Fruit fly (Drosophila melanogaster) whole organism, embryonic: ENCODE data around the gene fru.

Experiments used
- BEAF-32 ChIP-seq: fragments of 200-800 bp; sonication (Bioruptor generic); optimal IDR thresholded peaks from 3 replicates; lab custom pipeline; 2017; ENCODE audit warnings: missing biosample characterization, missing genetic modification characterization, mild to moderate bottlenecking, moderate library complexity, missing genetic modification reagents
- CG10321 ChIP-seq: fragments of 200-800 bp; sonication (Bioruptor generic); IDR thresholded peaks from 2 replicates; pipeline ENCODE4 v1.3.6; 2022; ENCODE audit warnings: missing biosample characterization, missing genetic modification characterization
- CG12071 ChIP-seq: fragments of 200-800 bp; sonication (Bioruptor generic); optimal IDR thresholded peaks from 3 replicates; lab custom pipeline; 2018; ENCODE audit warnings: missing biosample characterization, mild to moderate bottlenecking, missing genetic modification characterization
- CG12659 ChIP-seq: fragments of 200-800 bp; sonication (Bioruptor generic); optimal IDR thresholded peaks from 3 replicates; lab custom pipeline; 2017; ENCODE audit warnings: mild to moderate bottlenecking, missing biosample characterization, missing genetic modification reagents, missing genetic modification characterization
- CG12769 ChIP-seq: fragments of 200-800 bp; sonication (Bioruptor generic); optimal IDR thresholded peaks from 2 replicates; lab custom pipeline; 2019; ENCODE audit warnings: missing biosample characterization, mild to moderate bottlenecking, missing genetic modification characterization, moderate library complexity
- CG13894 ChIP-seq: fragments of 200-800 bp; sonication (Bioruptor generic); optimal IDR thresholded peaks from 3 replicates; lab custom pipeline; 2018; ENCODE audit warnings: missing biosample characterization, mild to moderate bottlenecking, missing genetic modification characterization, moderate library complexity
- CG14860 ChIP-seq: fragments of 200-800 bp; sonication (Bioruptor generic); IDR thresholded peaks from 3 replicates; pipeline ENCODE4 v1.3.6; 2022; ENCODE audit warnings: missing biosample characterization, missing genetic modification characterization; ENCODE audit not compliant: partially characterized antibody
- CG17568 ChIP-seq: fragments of 200-800 bp; sonication (Bioruptor generic); optimal IDR thresholded peaks from 2 replicates; lab custom pipeline; 2018; ENCODE audit warnings: missing biosample characterization, mild to moderate bottlenecking, missing genetic modification characterization, moderate library complexity
- CG3163 ChIP-seq: fragments of 200-800 bp; sonication (Bioruptor generic); optimal IDR thresholded peaks from 3 replicates; lab custom pipeline; 2016; ENCODE audit warnings: missing biosample characterization, missing genetic modification characterization
- CG42726 ChIP-seq: fragments of 200-800 bp; sonication (Bioruptor generic); IDR thresholded peaks from 2 replicates; pipeline ENCODE4 v1.3.6; 2022; ENCODE audit warnings: missing biosample characterization, missing genetic modification characterization; ENCODE audit not compliant: partially characterized antibody
- CG4730 ChIP-seq: fragments of 200-800 bp; sonication (Bioruptor generic); IDR thresholded peaks from 2 replicates; pipeline ENCODE4 v1.3.6; 2022; ENCODE audit warnings: missing biosample characterization, missing genetic modification characterization
- CG7372 ChIP-seq: fragments of 200-800 bp; sonication (Bioruptor generic); IDR thresholded peaks from 2 replicates; pipeline ENCODE4 v1.3.6; 2022; ENCODE audit warnings: missing biosample characterization, missing genetic modification characterization
- CG8388 ChIP-seq: fragments of 200-800 bp; sonication (Bioruptor generic); optimal IDR thresholded peaks from 2 replicates; lab custom pipeline; 2019; ENCODE audit warnings: missing biosample characterization, mild to moderate bottlenecking, missing genetic modification characterization, moderate library complexity
- CG9817 ChIP-seq: fragments of 200-800 bp; sonication (Bioruptor generic); optimal IDR thresholded peaks from 2 replicates; lab custom pipeline; 2018; ENCODE audit warnings: missing biosample characterization, mild to moderate bottlenecking, missing genetic modification characterization, moderate library complexity
- CG9876 ChIP-seq: fragments of 200-800 bp; sonication (Bioruptor generic); optimal IDR thresholded peaks from 2 replicates; lab custom pipeline; 2016; ENCODE audit warnings: missing biosample characterization, missing genetic modification characterization
- Dbx ChIP-seq: fragments of 200-800 bp; sonication (Bioruptor generic); IDR thresholded peaks from 3 replicates; pipeline ENCODE4 v1.3.6; 2022; ENCODE audit warnings: missing biosample characterization, missing genetic modification characterization
- Deaf1 ChIP-seq: fragments of 200-800 bp; optimal IDR thresholded peaks from 3 replicates; lab custom pipeline; 2019; ENCODE audit warnings: missing biosample characterization, mild to moderate bottlenecking, missing genetic modification characterization, moderate library complexity
- Ets65A ChIP-seq: fragments of 200-800 bp; sonication (Bioruptor generic); peaks from one replicate; lab custom pipeline; 2016; ENCODE audit warnings: missing biosample characterization, missing genetic modification characterization
- Hr39 ChIP-seq: fragments of >200 bp; optimal IDR thresholded peaks from 2 replicates; lab custom pipeline; 2017
- Hr51 ChIP-seq, 2 experiments: fragments of 200-800 bp; sonication (Bioruptor generic); optimal IDR thresholded peaks; 2 replicates in 1 of 2; 3 replicates in 1 of 2; lab custom pipeline; 2016 to 2018; ENCODE audit warnings: missing biosample characterization in 2 of 2, missing genetic modification characterization in 2 of 2, mild to moderate bottlenecking in 1 of 2, moderate library complexity in 1 of 2
- Med ChIP-seq: fragments of 200-800 bp; sonication (Bioruptor generic); peaks from one replicate; lab custom pipeline; 2016; ENCODE audit warnings: missing biosample characterization, missing genetic modification characterization, mild to moderate bottlenecking, inconsistent platforms, moderate library complexity
- Nf-YB ChIP-seq: fragments of 200-800 bp; sonication (Bioruptor generic); optimal IDR thresholded peaks from 3 replicates; lab custom pipeline; 2019; ENCODE audit warnings: missing biosample characterization, mild to moderate bottlenecking, missing genetic modification characterization, moderate library complexity
- Nf-YC ChIP-seq: fragments of 200-800 bp; optimal IDR thresholded peaks from 3 replicates; lab custom pipeline; 2019; ENCODE audit warnings: missing biosample characterization, mild to moderate bottlenecking, missing genetic modification characterization, moderate library complexity
- Opbp ChIP-seq: fragments of 200-800 bp; sonication (Bioruptor generic); IDR thresholded peaks from 3 replicates; pipeline ENCODE4 v1.3.6; 2022; ENCODE audit warnings: missing biosample characterization, missing genetic modification characterization; ENCODE audit not compliant: partially characterized antibody
- Pdp1 ChIP-seq, 2 experiments: fragments of 200-800 bp; sonication (Bioruptor generic); optimal IDR thresholded peaks; 3 replicates each; lab custom pipeline; 2016; ENCODE audit warnings: missing biosample characterization in 2 of 2, missing genetic modification characterization in 2 of 2, mild to moderate bottlenecking in 1 of 2, moderate library complexity in 1 of 2
- Ravus ChIP-seq: fragments of 200-800 bp; sonication (Bioruptor generic); IDR thresholded peaks from 2 replicates; pipeline ENCODE4 v1.3.6; 2022; ENCODE audit warnings: missing biosample characterization, missing genetic modification characterization
- Taf1 ChIP-seq: fragments of 200-800 bp; sonication (Bioruptor generic); IDR thresholded peaks from 2 replicates; pipeline ENCODE4 v1.3.6; 2022; ENCODE audit warnings: missing biosample characterization, missing genetic modification characterization
- aop ChIP-seq: fragments of 200-800 bp; sonication (Bioruptor generic); IDR thresholded peaks from 2 replicates; pipeline ENCODE4 v1.3.6; 2022; ENCODE audit warnings: missing biosample characterization, missing genetic modification characterization
- cg ChIP-seq: fragments of 200-800 bp; sonication (Bioruptor generic); optimal IDR thresholded peaks from 3 replicates; lab custom pipeline; 2019; ENCODE audit warnings: missing biosample characterization, mild to moderate bottlenecking, missing genetic modification characterization, moderate library complexity
- chinmo ChIP-seq: fragments of 200-800 bp; sonication (Bioruptor generic); IDR thresholded peaks from 4 replicates; pipeline ENCODE4 v1.3.6; 2022; ENCODE audit warnings: missing biosample characterization, missing genetic modification characterization; ENCODE audit not compliant: partially characterized antibody
- crol ChIP-seq: fragments of 200-800 bp; sonication (Bioruptor generic); IDR thresholded peaks from 2 replicates; pipeline ENCODE4 v1.3.6; 2022; ENCODE audit warnings: missing biosample characterization, missing genetic modification characterization
- dmrt99B ChIP-seq: fragments of 200-800 bp; sonication (Bioruptor generic); optimal IDR thresholded peaks from 2 replicates; lab custom pipeline; 2018; ENCODE audit warnings: missing biosample characterization, mild to moderate bottlenecking, missing genetic modification characterization, moderate library complexity
- kni ChIP-seq: fragments of 200-800 bp; sonication (Bioruptor generic); optimal IDR thresholded peaks from 3 replicates; lab custom pipeline; 2017; ENCODE audit warnings: mild to moderate bottlenecking, missing biosample characterization, missing genetic modification reagents, missing genetic modification characterization
- lov ChIP-seq, 2 experiments: fragments of 200-800 bp in 1 of 2; fragments of >200 bp in 1 of 2; sonication (Bioruptor generic) in 1 of 2; IDR thresholded peaks in 1 of 2; optimal IDR thresholded peaks in 1 of 2; 2 replicates in 1 of 2; 3 replicates in 1 of 2; pipeline versions ENCODE4 v1.3.6 to Lab custom; 2017 to 2022; ENCODE audit warnings: missing biosample characterization in 1 of 2, missing genetic modification characterization in 1 of 2
- mirr ChIP-seq: fragments of 200-800 bp; sonication (Bioruptor generic); optimal IDR thresholded peaks from 3 replicates; lab custom pipeline; 2018; ENCODE audit warnings: missing biosample characterization, mild to moderate bottlenecking, missing genetic modification characterization
- nau ChIP-seq: fragments of 200-800 bp; sonication (Bioruptor generic); optimal IDR thresholded peaks from 3 replicates; lab custom pipeline; 2017; ENCODE audit warnings: missing biosample characterization, mild to moderate bottlenecking, missing genetic modification characterization, missing genetic modification reagents
- nerfin-1 ChIP-seq: fragments of 200-800 bp; sonication (Bioruptor generic); optimal IDR thresholded peaks from 3 replicates; lab custom pipeline; 2019; ENCODE audit warnings: missing biosample characterization, mild to moderate bottlenecking, missing genetic modification characterization, moderate library complexity
- onecut ChIP-seq: fragments of 200-800 bp; sonication (Bioruptor generic); IDR thresholded peaks from 2 replicates; pipeline ENCODE4 v1.3.6; 2022; ENCODE audit warnings: missing biosample characterization, missing genetic modification characterization
- pb ChIP-seq: fragments of 200-800 bp; sonication (Bioruptor generic); optimal IDR thresholded peaks from 3 replicates; lab custom pipeline; 2016; ENCODE audit warnings: missing biosample characterization, missing genetic modification characterization
- pfk ChIP-seq: fragments of 200-800 bp; sonication (Bioruptor generic); optimal IDR thresholded peaks from 2 replicates; lab custom pipeline; 2018; ENCODE audit warnings: missing biosample characterization, mild to moderate bottlenecking, missing genetic modification characterization, moderate library complexity
- phol ChIP-seq: fragments of 200-800 bp; sonication (Bioruptor generic); optimal IDR thresholded peaks from 3 replicates; lab custom pipeline; 2018; ENCODE audit warnings: missing biosample characterization, mild to moderate bottlenecking, missing genetic modification characterization, moderate library complexity
- prd ChIP-seq, 3 experiments: fragments of >200 bp in 2 of 3; fragments of 200-800 bp in 1 of 3; sonication (Bioruptor generic) in 1 of 3; optimal IDR thresholded peaks in 2 of 3; IDR thresholded peaks in 1 of 3; 2 replicates in 2 of 3; 3 replicates in 1 of 3; pipeline versions ENCODE4 v1.3.6 to Lab custom; 2017 to 2022; ENCODE audit warnings: missing biosample characterization in 1 of 3, missing genetic modification characterization in 1 of 3
- pros ChIP-seq: fragments of 200-800 bp; sonication (Bioruptor generic); optimal IDR thresholded peaks from 3 replicates; lab custom pipeline; 2019; ENCODE audit warnings: missing biosample characterization, mild to moderate bottlenecking, missing genetic modification characterization, moderate library complexity
- seq ChIP-seq: fragments of 200-800 bp; sonication (Bioruptor generic); IDR thresholded peaks from 2 replicates; pipeline ENCODE4 v1.3.6; 2022; ENCODE audit warnings: missing biosample characterization, missing genetic modification characterization
- sim ChIP-seq: fragments of 200-800 bp; sonication (Bioruptor generic); IDR thresholded peaks from 2 replicates; pipeline ENCODE4 v1.3.6; 2022; ENCODE audit warnings: missing biosample characterization, missing genetic modification characterization
- stwl ChIP-seq: fragments of 200-800 bp; sonication (Bioruptor generic); optimal IDR thresholded peaks from 3 replicates; lab custom pipeline; 2018; ENCODE audit warnings: missing biosample characterization, mild to moderate bottlenecking, missing genetic modification characterization, moderate library complexity
- vvl ChIP-seq: fragments of 200-800 bp; sonication (Bioruptor generic); IDR thresholded peaks from 2 replicates; pipeline ENCODE4 v1.3.6; 2022; ENCODE audit warnings: missing biosample characterization, missing genetic modification characterization

fru gene

DNA sequence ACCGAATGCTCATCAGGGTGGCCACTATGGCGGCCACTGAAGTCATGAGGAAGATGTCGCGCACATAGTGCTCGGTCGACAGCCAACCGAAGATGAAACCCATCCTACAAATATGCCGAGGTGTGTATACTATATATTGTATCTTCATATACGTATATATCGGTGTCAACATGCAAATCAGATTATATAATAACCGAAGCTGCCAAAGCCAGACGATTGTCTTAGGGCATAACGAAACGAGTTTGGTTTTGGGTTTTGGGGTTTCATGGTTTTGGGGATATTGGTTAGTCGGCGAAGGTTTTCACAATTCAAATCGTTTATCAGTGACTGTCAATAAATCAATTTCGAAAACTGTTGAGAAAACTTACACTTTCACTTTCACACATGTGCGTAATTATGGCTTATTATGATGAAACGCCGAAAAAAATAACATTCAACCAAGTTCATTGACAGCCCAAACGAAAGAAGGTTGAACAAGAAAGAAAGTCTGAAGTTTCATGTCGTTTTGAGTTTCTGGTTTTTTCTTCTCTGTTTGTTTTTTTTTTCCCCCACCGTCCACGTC lies 165.1 kb downstream of the fru start (continued):
- TF ChIP-seq CG17568 (GFP tag; lab: Kevin White, UChicago) = no peak
- no peak for TF ChIP-seq seq
- TF ChIP-seq Pdp1 (GFP tag; optimal IDR thresholded peaks at IDR 0.05; lab: Kevin White, UChicago) = peak in 1 of 2 experiments; percentile 90
- TF ChIP-seq CG12071 (GFP tag; lab: Kevin White, UChicago) = no peak
- no peak for TF ChIP-seq dmrt99B (tag; lab: Kevin White, UChicago)
- TF ChIP-seq vvl = peak; percentile 39; the same call in 1 of the 2 replicates
- no peak for TF ChIP-seq nerfin-1 (tag; lab: Kevin White, UChicago)
- no peak for TF ChIP-seq stwl (tag; lab: Kevin White, UChicago)
- TF ChIP-seq BEAF-32 (GFP tag; lab: Kevin White, UChicago) = no peak
- TF ChIP-seq aop (GFP tag; lab: Robert Waterston, UW) = no peak
- TF ChIP-seq Hr51 (GFP tag; optimal IDR thresholded peaks at IDR 0.05; lab: Kevin White, UChicago) = no peak
- TF ChIP-seq CG13894 (tag; lab: Kevin White, UChicago) = peak; percentile 36
- TF ChIP-seq lov (optimal IDR thresholded peaks at IDR 0.05; lab: Kevin White, UChicago) = no peak
- 0 out of 3 replicates have a peak, but pooled peaks have one; percentile 33 for TF ChIP-seq lov (GFP tag; IDR thresholded peaks at IDR 0.05; lab: Robert Waterston, UW)
- TF ChIP-seq kni (GFP tag; lab: Kevin White, UChicago) = no peak
- TF ChIP-seq CG12769 = peak; percentile 37
- peak; percentile 34 for TF ChIP-seq Med (GFP tag; lab: Kevin White, UChicago)
- TF ChIP-seq CG12659 = no peak
- TF ChIP-seq chinmo (GFP tag; lab: Robert Waterston, UW) = 0 out of 4 replicates have a peak, but pooled peaks have one; percentile 33
- no peak for TF ChIP-seq CG14860 (GFP tag; lab: Robert Waterston, UW)
- TF ChIP-seq prd (optimal IDR thresholded peaks at IDR 0.05; lab: Kevin White, UChicago) = no peak
- TF ChIP-seq prd (GFP tag; IDR thresholded peaks at IDR 0.05; lab: Robert Waterston, UW) = no peak
- TF ChIP-seq Deaf1 = peak; percentile 14
- TF ChIP-seq, all 482 proteins: peak for 10

DNA sequence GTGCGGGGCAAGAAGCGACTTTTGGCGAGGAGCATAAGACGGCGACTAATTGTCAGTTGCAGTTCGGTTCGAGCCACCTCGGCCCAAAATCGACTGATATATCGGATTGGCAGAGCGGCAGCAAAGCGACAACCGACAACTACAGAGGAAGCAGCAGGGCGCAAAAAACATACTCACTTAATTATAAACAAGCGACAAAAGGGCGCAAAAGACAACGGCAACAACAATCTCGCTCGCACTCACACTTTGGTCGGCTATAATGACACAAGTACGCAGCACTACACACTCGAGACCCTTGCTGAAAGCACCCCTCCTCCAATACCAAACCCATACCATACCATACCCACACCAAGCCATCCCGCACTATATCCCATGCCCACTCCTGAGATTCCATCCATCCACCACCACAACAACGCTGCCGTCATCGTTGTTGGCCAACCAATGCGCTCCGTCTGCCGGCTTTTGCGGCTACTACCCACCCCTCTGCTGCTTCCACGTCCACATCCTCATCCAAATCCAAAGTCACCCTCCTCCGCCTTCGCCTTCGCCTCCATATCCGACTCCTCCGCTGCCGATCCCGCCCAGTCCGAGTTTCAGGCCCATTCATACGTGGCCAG lies 172.6 kb downstream of the fru start, which contains the start of gene gl:
Gene gl, minus strand, starts transcription at position 51 of the 617 bp plus-strand sequence.
- no peak for TF ChIP-seq CG3163
- TF ChIP-seq CG8388 (GFP tag; lab: Kevin White, UChicago) = no peak
- 0 out of 3 replicates have a peak, but pooled peaks have one; percentile 8 for TF ChIP-seq Opbp
- no peak for TF ChIP-seq sim
- no peak for TF ChIP-seq CG9817 (tag; lab: Kevin White, UChicago)
- peak; percentile 94 for TF ChIP-seq Nf-YB (GFP tag; lab: Kevin White, UChicago)
- no peak for TF ChIP-seq CG10321 (GFP tag; lab: Robert Waterston, UW)
- no peak for TF ChIP-seq Taf1 (GFP tag; lab: Robert Waterston, UW)
- TF ChIP-seq phol (tag; lab: Kevin White, UChicago) = no peak
- TF ChIP-seq Nf-YC (tag; lab: Kevin White, UChicago) = peak; percentile 95
- no peak for TF ChIP-seq Ravus
- no peak for TF ChIP-seq pfk
- no peak for TF ChIP-seq onecut (GFP tag; lab: Robert Waterston, UW)
- TF ChIP-seq Dbx (GFP tag; lab: Robert Waterston, UW) = no peak
- TF ChIP-seq mirr (GFP tag; lab: Kevin White, UChicago) = no peak
- TF ChIP-seq Ets65A (GFP tag; lab: Kevin White, UChicago) = peak; percentile 56
- no peak for TF ChIP-seq CG13894 (tag; lab: Kevin White, UChicago)
- peak; percentile 23 for TF ChIP-seq pros (GFP tag; lab: Kevin White, UChicago)
- peak; percentile 60 for TF ChIP-seq crol
- peak; percentile 24 for TF ChIP-seq cg (GFP tag; lab: Kevin White, UChicago)
- TF ChIP-seq pb (GFP tag; lab: Kevin White, UChicago) = no peak
- TF ChIP-seq CG4730 (GFP tag; lab: Robert Waterston, UW) = no peak
- no peak for TF ChIP-seq CG9876 (GFP tag; lab: Kevin White, UChicago)
- TF ChIP-seq nau (GFP tag; lab: Kevin White, UChicago) = no peak
- 0 out of 2 replicates have a peak, but pooled peaks have one; percentile 11 for TF ChIP-seq CG42726 (GFP tag; lab: Robert Waterston, UW)
- TF ChIP-seq CG7372 (GFP tag; lab: Robert Waterston, UW) = no peak
- TF ChIP-seq Hr39 (lab: Kevin White, UChicago) = no peak
